Fruit fly (Drosophila melanogaster): ENCODE data around the gene CG1958.

The CG1958 gene

dm6 chrX:7293874-7294559, 27.3 kb downstream of the CG1958 start (continued):
- TF ChIP-seq Spps (tag; optimal IDR thresholded peaks at IDR 0.05) (peak; percentile 93), CG10543 (GFP tag; optimal IDR thresholded peaks at IDR 0.05) (peak; percentile 80), CG1024 (GFP tag; IDR thresholded peaks at IDR 0.05) (peak; percentile 50), kay (GFP tag; optimal IDR thresholded peaks at IDR 0.05) (peak; percentile 30), zf30C (GFP tag; optimal IDR thresholded peaks at IDR 0.05) (peak; percentile 93), Oaz (GFP tag; IDR thresholded peaks at IDR 0.05) (peak; percentile 46), Jarid2 (GFP tag; optimal IDR thresholded peaks at IDR 0.05) (peak; percentile 59), gem (tag; optimal IDR thresholded peaks at IDR 0.05) (peak; percentile 97), CG6689 (GFP tag; IDR thresholded peaks at IDR 0.05) (peak; percentile 87), br (optimal IDR thresholded peaks at IDR 0.05) (no peak), Hey (tag; optimal IDR thresholded peaks at IDR 0.05) (peak; percentile 15), CG10431 (GFP tag; optimal IDR thresholded peaks at IDR 0.05) (peak; percentile 96), Myb (GFP tag; optimal IDR thresholded peaks at IDR 0.05) (no peak), tna (GFP tag; IDR thresholded peaks at IDR 0.05; ENCODE audit: partially characterized antibody) (no peak), Sin3A (optimal IDR thresholded peaks at IDR 0.05) (no peak), Gsc (GFP tag; IDR thresholded peaks at IDR 0.05) (peak; percentile 45), CG14710 (tag; optimal IDR thresholded peaks at IDR 0.05) (peak; percentile 95), Dbx (GFP tag; IDR thresholded peaks at IDR 0.05) (no peak; the same call in 2 of the 3 replicates), CG10565 (GFP tag; optimal IDR thresholded peaks at IDR 0.05) (peak; percentile 49), phol (tag; optimal IDR thresholded peaks at IDR 0.05) (peak; percentile 96), Antp (GFP tag; optimal IDR thresholded peaks at IDR 0.05) (no peak), CG13624 (GFP tag; optimal IDR thresholded peaks at IDR 0.05) (no peak), ash1 (GFP tag; optimal IDR thresholded peaks at IDR 0.05) (no peak), da (GFP tag; optimal IDR thresholded peaks at IDR 0.05) (no peak), CG7963 (GFP tag; IDR thresholded peaks at IDR 0.05; ENCODE audit: partially characterized antibody) (no peak), nerfin-1 (tag; optimal IDR thresholded peaks at IDR 0.05) (peak; percentile 95), CG12299 (tag; optimal IDR thresholded peaks at IDR 0.05) (peak; percentile 93), az2 (GFP tag; optimal IDR thresholded peaks at IDR 0.05) (peak; percentile 89), zen2 (GFP tag; IDR thresholded peaks at IDR 0.05; ENCODE audit: partially characterized antibody) (no peak), dm (GFP tag; optimal IDR thresholded peaks at IDR 0.05) (no peak), mld (GFP tag; IDR thresholded peaks at IDR 0.05; ENCODE audit: partially characterized antibody) (no peak), zen (tag; optimal IDR thresholded peaks at IDR 0.05) (peak; percentile 93), z (GFP tag; IDR thresholded peaks at IDR 0.05) (peak; percentile 67; the same call in 2 of the 3 replicates), CG31224 (GFP tag; IDR thresholded peaks at IDR 0.05) (no peak), Nf-YA (GFP tag; IDR thresholded peaks at IDR 0.05) (peak; percentile 81), scrt (GFP tag; optimal IDR thresholded peaks at IDR 0.05) (peak; percentile 82), sr (GFP tag; IDR thresholded peaks at IDR 0.05) (no peak; the same call in 2 of the 3 replicates), CG14050 (GFP tag; IDR thresholded peaks at IDR 0.05) (peak; percentile 76), CG2875 (GFP tag; optimal IDR thresholded peaks at IDR 0.05) (peak; percentile 89), CG12769 (tag; optimal IDR thresholded peaks at IDR 0.05) (peak; percentile 7), sisA (GFP tag; IDR thresholded peaks at IDR 0.05) (peak; percentile 80), fd102C (GFP tag; optimal IDR thresholded peaks at IDR 0.05) (peak; percentile 78), CG2889 (GFP tag; IDR thresholded peaks at IDR 0.05) (peak; percentile 54; the same call in 1 of the 3 replicates), CG9932 (GFP tag; IDR thresholded peaks at IDR 0.05) (no peak), otp (GFP tag; IDR thresholded peaks at IDR 0.05) (peak; percentile 61; the same call in 2 of the 3 replicates), peb (GFP tag; IDR thresholded peaks at IDR 0.05) (peak; percentile 87), E2f2 (GFP tag; IDR thresholded peaks at IDR 0.05) (peak; percentile 51; the same call in 1 of the 2 replicates), Hr51 (GFP tag; optimal IDR thresholded peaks at IDR 0.05) (peak in 1 of 2 experiments; percentile 94), hbn (GFP tag; IDR thresholded peaks at IDR 0.05; ENCODE audit: partially characterized antibody) (no peak), CG4328 (GFP tag; optimal IDR thresholded peaks at IDR 0.05) (peak; percentile 90)

All from whole organism, embryonic.